Worm (Caenorhabditis elegans): Measurements from ENCODE around the gene fbxa-164.

The fbxa-164 gene

DNA sequence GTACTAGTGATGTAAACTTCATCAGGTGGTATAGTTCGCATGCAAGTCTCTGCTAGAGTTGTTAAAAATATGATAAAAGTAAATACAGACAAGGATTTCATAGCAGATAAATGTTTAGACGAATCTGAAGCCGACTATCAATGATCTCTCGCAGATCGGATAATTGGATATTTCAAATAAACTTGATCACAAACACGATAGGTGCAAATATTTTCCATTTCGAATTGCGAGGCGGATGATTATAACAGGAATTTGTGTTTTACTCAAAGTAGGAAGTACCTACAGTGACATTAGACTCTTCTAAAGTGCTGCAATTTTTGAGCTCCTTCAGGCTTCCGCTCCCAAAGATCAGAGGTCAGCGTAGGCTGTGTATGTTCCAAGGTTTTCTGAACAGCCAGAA is 24.0 kb downstream of the fbxa-164 start, which contains the start of gene T07H3.7:
T07H3.7 (minus strand) TSS at position 101 of the 400 bp plus-strand sequence.
- TF ChIP-seq C34B4.2 (tag; optimal IDR thresholded peaks at IDR 0.05) = no peak
- TF ChIP-seq unc-86 (tag; optimal IDR thresholded peaks at IDR 0.05) = no peak
- TF ChIP-seq nhr-20 (tag; optimal IDR thresholded peaks at IDR 0.05) = no peak
- no peak for TF ChIP-seq mdl-1 (tag; optimal IDR thresholded peaks at IDR 0.05)
- no peak for TF ChIP-seq snu-23 (GFP tag; optimal IDR thresholded peaks at IDR 0.05)
- no peak for TF ChIP-seq pax-3 (tag; optimal IDR thresholded peaks at IDR 0.05)
- no peak for TF ChIP-seq C16A3.4 (tag; optimal IDR thresholded peaks at IDR 0.05)
- TF ChIP-seq grh-1 (GFP tag; IDR thresholded peaks at IDR 0.05) = no peak
- TF ChIP-seq mab-9 (GFP tag; IDR thresholded peaks at IDR 0.05) = no peak
- TF ChIP-seq nhr-77 (tag; optimal IDR thresholded peaks at IDR 0.05) = no peak
- no peak for TF ChIP-seq ceh-90 (tag; optimal IDR thresholded peaks at IDR 0.05)
- TF ChIP-seq skn-1 (tag; optimal IDR thresholded peaks at IDR 0.05) = no peak
- no peak for TF ChIP-seq ceh-82 (tag; optimal IDR thresholded peaks at IDR 0.05)
- TF ChIP-seq unc-30 (tag; optimal IDR thresholded peaks at IDR 0.05) = no peak

DNA sequence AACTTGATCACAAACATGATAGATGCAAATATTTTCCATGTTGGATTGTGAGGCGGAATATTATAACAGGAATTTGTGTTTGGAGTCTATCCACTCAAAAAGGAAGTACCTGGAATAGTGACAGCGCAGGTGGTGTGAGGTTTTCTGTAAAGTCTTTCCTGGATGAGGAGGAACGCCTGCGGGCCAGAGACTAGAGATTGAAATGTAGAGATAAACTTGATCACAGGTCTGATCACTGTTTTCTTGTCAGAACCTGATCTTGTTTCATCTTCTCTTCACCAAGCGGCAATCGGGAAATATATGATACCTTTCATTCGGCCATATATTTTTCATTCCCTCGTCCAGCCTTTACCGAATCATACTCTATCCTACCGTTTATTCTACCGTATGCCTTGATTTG is 27.6 kb downstream of the fbxa-164 start, which contains the start of gene T07H3.8:
T07H3.8 (plus strand) TSS at position 301 of the 400 bp plus-strand sequence.
- TF ChIP-seq ceh-82 (tag; optimal IDR thresholded peaks at IDR 0.05) (no peak), lin-35 (GFP tag; optimal IDR thresholded peaks at IDR 0.05) (no peak), unc-62 (GFP tag; optimal IDR thresholded peaks at IDR 0.05) (no peak), fos-1 (tag; optimal IDR thresholded peaks at IDR 0.05) (no peak), nhr-47 (tag; optimal IDR thresholded peaks at IDR 0.05) (no peak), ztf-11 (tag; optimal IDR thresholded peaks at IDR 0.05) (no peak), ceh-90 (tag; optimal IDR thresholded peaks at IDR 0.05) (no peak), lir-3 (tag; optimal IDR thresholded peaks at IDR 0.05; ENCODE audit: poor library complexity) (no peak), lin-39 (tag; optimal IDR thresholded peaks at IDR 0.05) (no peak)

ce11 chrII:1584140-1584539 is 29.7 kb downstream of the fbxa-164 start, which contains the start of gene clec-21:
TSS of gene clec-21 (minus strand) at chrII:1584240.
- TF ChIP-seq hlh-17 (GFP tag; optimal IDR thresholded peaks at IDR 0.05; ENCODE audit: borderline replicate concordance) (no peak), tlp-1 (tag; optimal IDR thresholded peaks at IDR 0.05) (no peak), tbx-2 (tag; optimal IDR thresholded peaks at IDR 0.05) (no peak), skn-1 (tag; optimal IDR thresholded peaks at IDR 0.05) (no peak), isw-1 (GFP tag; IDR thresholded peaks at IDR 0.05) (no peak), nhr-90 (tag; optimal IDR thresholded peaks at IDR 0.05; ENCODE audit: poor library complexity) (no peak), egl-13 (tag; optimal IDR thresholded peaks at IDR 0.05) (no peak), nhr-11 (tag; optimal IDR thresholded peaks at IDR 0.05) (no peak), nhr-77 (tag; optimal IDR thresholded peaks at IDR 0.05) (no peak), sox-4 (tag; optimal IDR thresholded peaks at IDR 0.05) (no peak)

- TF ChIP-seq unc-86 (tag; optimal IDR thresholded peaks at IDR 0.05) (no peak), pqm-1 (tag; optimal IDR thresholded peaks at IDR 0.05) (no peak), lin-39 (tag; optimal IDR thresholded peaks at IDR 0.05) (no peak), elt-2 (tag; optimal IDR thresholded peaks at IDR 0.05) (peak; percentile 22), ceh-88 (GFP tag; IDR thresholded peaks at IDR 0.05) (no peak), tlp-1 (tag; optimal IDR thresholded peaks at IDR 0.05) (no peak), ces-1 (GFP tag; optimal IDR thresholded peaks at IDR 0.05) (no peak), C16A3.4 (tag; optimal IDR thresholded peaks at IDR 0.05) (no peak)
Measured at ce11 chrII:1579886-1580285, 34.0 kb downstream of the fbxa-164 start, which contains the start of gene math-38. TSS of gene math-38 (minus strand) at chrII:1579986.

DNA sequence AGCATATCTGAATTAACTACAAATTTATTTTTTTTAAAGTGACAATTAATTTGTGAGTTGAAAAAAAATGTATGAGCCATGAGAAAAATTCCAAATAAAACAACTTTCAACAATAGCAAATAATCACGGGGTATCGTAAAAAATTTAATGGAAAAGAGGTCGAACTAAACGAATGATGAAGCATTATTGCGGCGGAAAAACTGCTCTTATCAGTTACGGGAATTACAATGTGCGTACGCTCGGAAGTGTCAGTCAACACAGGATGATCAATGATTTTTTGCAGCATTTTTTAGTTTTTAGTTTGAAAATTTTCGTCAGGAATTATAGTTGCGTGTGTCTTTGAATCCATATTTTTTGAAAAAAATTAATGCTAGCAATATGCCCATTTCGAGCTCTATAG is 37.1 kb downstream of the fbxa-164 start:
- TF ChIP-seq jun-1 (tag; optimal IDR thresholded peaks at IDR 0.05) (peak; percentile 12), lin-35 (GFP tag; optimal IDR thresholded peaks at IDR 0.05) (peak in 1 of 2 experiments; percentile 29), nhr-237 (tag; optimal IDR thresholded peaks at IDR 0.05) (no peak), efl-1 (optimal IDR thresholded peaks at IDR 0.05) (no peak), efl-1 (GFP tag; optimal IDR thresholded peaks at IDR 0.05 in 1 of 2) (peak in 1 of 2 experiments; percentile 16), elt-2 (tag; optimal IDR thresholded peaks at IDR 0.05) (peak; percentile 73)

Measured in whole organism, L1 larva.